Fruit fly (Drosophila melanogaster): ENCODE measurements around the gene exd.

exd gene

dm6 chrX:15944735-15945323 lies 47.4 kb upstream of the exd start, which contains the start of gene Rrp47 (continued):
- TF ChIP-seq CG1024 (GFP tag; IDR thresholded peaks at IDR 0.05): peak; percentile 76
- TF ChIP-seq CG2712 (tag; optimal IDR thresholded peaks at IDR 0.05): peak; percentile 13
- TF ChIP-seq Mes4 (GFP tag; optimal IDR thresholded peaks at IDR 0.05): no peak
- TF ChIP-seq row (GFP tag; IDR thresholded peaks at IDR 0.05): peak; percentile 54; the same call in 2 of the 3 replicates
- TF ChIP-seq CG17186 (GFP tag; optimal IDR thresholded peaks at IDR 0.05): peak; percentile 3
- no peak for TF ChIP-seq kah (GFP tag; optimal IDR thresholded peaks at IDR 0.05)
- peak; percentile 12 for TF ChIP-seq CG10267 (tag; optimal IDR thresholded peaks at IDR 0.05)
- TF ChIP-seq CG12659 (GFP tag; optimal IDR thresholded peaks at IDR 0.05): peak; percentile 39
- peak; percentile 1 for TF ChIP-seq ewg (GFP tag; optimal IDR thresholded peaks at IDR 0.05)
- peak; percentile 57 for TF ChIP-seq CG9797 (GFP tag; optimal IDR thresholded peaks at IDR 0.05)
- TF ChIP-seq ssp (GFP tag; IDR thresholded peaks at IDR 0.05): peak; percentile 94
- no peak for TF ChIP-seq Gug (GFP tag; IDR thresholded peaks at IDR 0.05)
- no peak for TF ChIP-seq seq (GFP tag; IDR thresholded peaks at IDR 0.05)
- TF ChIP-seq hkb (optimal IDR thresholded peaks at IDR 0.05): no peak
- 0 out of 2 replicates have a peak, but pooled peaks have one; percentile 16 for TF ChIP-seq hkb (GFP tag; IDR thresholded peaks at IDR 0.05)
- TF ChIP-seq gfzf (GFP tag; optimal IDR thresholded peaks at IDR 0.05): peak; percentile 74
- TF ChIP-seq dm (GFP tag; optimal IDR thresholded peaks at IDR 0.05): peak; percentile 8
- peak; percentile 1 for TF ChIP-seq phol (tag; optimal IDR thresholded peaks at IDR 0.05)
- peak; percentile 10 for TF ChIP-seq zen (tag; optimal IDR thresholded peaks at IDR 0.05)
- TF ChIP-seq lola (GFP tag; optimal IDR thresholded peaks at IDR 0.05): peak in 1 of 3 experiments; percentile 29
- no peak for TF ChIP-seq HmgD (GFP tag; optimal IDR thresholded peaks at IDR 0.05)
- no peak for TF ChIP-seq en (GFP tag; optimal IDR thresholded peaks at IDR 0.05)
- no peak for TF ChIP-seq CG18599 (GFP tag; optimal IDR thresholded peaks at IDR 0.05)
- peak; percentile 60 for TF ChIP-seq CG4617 (GFP tag; optimal IDR thresholded peaks at IDR 0.05; ENCODE audit: borderline replicate concordance)
- TF ChIP-seq CG31224 (GFP tag; IDR thresholded peaks at IDR 0.05): no peak
- TF ChIP-seq CG17361 (GFP tag; IDR thresholded peaks at IDR 0.05): no peak
- TF ChIP-seq sqz (GFP tag; optimal IDR thresholded peaks at IDR 0.05): peak; percentile 32
- TF ChIP-seq stwl (tag; optimal IDR thresholded peaks at IDR 0.05): peak; percentile 78
- TF ChIP-seq Dp (GFP tag; optimal IDR thresholded peaks at IDR 0.05): peak; percentile 14
- TF ChIP-seq Med (GFP tag): peak; percentile 5
- TF ChIP-seq pfk (GFP tag; optimal IDR thresholded peaks at IDR 0.05): peak; percentile 54
- TF ChIP-seq CG2202 (tag; optimal IDR thresholded peaks at IDR 0.05): no peak
- TF ChIP-seq CG3995 (GFP tag; optimal IDR thresholded peaks at IDR 0.05): peak; percentile 37
- TF ChIP-seq hbn (GFP tag; IDR thresholded peaks at IDR 0.05; ENCODE audit: partially characterized antibody): no peak
- peak; percentile 4 for TF ChIP-seq Myb (GFP tag; optimal IDR thresholded peaks at IDR 0.05)
- peak; percentile 93 for TF ChIP-seq CG7357 (GFP tag; IDR thresholded peaks at IDR 0.05)
- peak; percentile 10 for TF ChIP-seq HmgZ (tag; optimal IDR thresholded peaks at IDR 0.05)

- peak in 1 of 2 experiments; percentile 93 for TF ChIP-seq Pdp1 (GFP tag; optimal IDR thresholded peaks at IDR 0.05)
- no peak for TF ChIP-seq Rx (GFP tag; IDR thresholded peaks at IDR 0.05)
Measured at dm6 chrX:15950056-15950455, 42.2 kb upstream of the exd start.

Data from whole organism, embryonic.